Fruit fly (Drosophila melanogaster): Measurements from ENCODE around the gene Gr64e.

Gene Gr64e

DNA sequence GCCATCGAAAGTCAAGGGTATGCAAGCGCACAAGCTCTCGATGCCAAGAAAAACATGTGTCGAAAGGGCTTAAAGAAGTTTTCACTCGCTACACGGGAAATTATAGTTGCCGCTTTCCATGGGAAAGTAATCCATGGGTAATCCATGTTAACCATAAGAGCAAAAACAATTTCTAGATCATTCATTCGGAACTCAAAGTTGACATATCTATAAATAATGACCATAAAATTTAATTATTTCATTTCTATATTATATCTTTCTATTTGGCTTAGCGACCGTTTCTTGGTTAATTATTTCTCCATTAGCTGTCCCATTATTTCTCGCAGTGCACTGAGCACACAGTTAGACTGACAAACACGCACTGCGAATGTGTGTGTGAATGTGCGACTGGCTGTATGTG lies 31.2 kb upstream of the Gr64e start:
- TF ChIP-seq Sp1 (GFP tag; optimal IDR thresholded peaks at IDR 0.05) (no peak), usp (GFP tag; optimal IDR thresholded peaks at IDR 0.05) (no peak), Rel (GFP tag; optimal IDR thresholded peaks at IDR 0.05) (no peak), Rel (tag; optimal IDR thresholded peaks at IDR 0.05) (no peak), HLH106 (tag; optimal IDR thresholded peaks at IDR 0.05) (no peak), Vsx2 (GFP tag; optimal IDR thresholded peaks at IDR 0.05; ENCODE audit: partially characterized antibody) (no peak)

DNA sequence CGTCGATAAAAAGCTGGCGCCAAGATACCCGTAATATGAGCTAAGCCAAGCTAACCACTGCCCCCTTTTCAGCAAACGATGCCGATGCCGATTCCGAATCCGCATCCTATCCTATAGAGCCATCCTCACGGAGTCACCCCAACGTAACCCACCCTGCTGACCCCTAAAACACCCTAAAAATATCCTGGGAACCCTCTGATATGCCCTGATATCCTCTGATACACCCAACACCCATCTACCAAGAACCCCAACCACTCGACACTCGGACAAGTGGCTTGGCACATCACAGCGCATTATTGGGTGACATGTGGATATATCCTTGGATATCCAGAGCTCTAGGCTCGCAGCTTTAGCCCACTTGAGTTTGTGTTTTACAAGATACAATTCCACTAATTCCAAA lies 30.4 kb upstream of the Gr64e start:
- TF ChIP-seq Sp1 (GFP tag; optimal IDR thresholded peaks at IDR 0.05) = no peak
- TF ChIP-seq brk (GFP tag; optimal IDR thresholded peaks at IDR 0.05) = no peak
- no peak for TF ChIP-seq Rel (GFP tag; optimal IDR thresholded peaks at IDR 0.05)
- TF ChIP-seq Rel (tag; optimal IDR thresholded peaks at IDR 0.05) = no peak
- no peak for TF ChIP-seq Mio (GFP tag; optimal IDR thresholded peaks at IDR 0.05)
- no peak for TF ChIP-seq CrebA (GFP tag; optimal IDR thresholded peaks at IDR 0.05; ENCODE audit: borderline replicate concordance)
- no peak for TF ChIP-seq br (GFP tag; optimal IDR thresholded peaks at IDR 0.05)
- no peak for TF ChIP-seq lola (GFP tag; optimal IDR thresholded peaks at IDR 0.05)
- no peak for TF ChIP-seq jim (GFP tag; optimal IDR thresholded peaks at IDR 0.05)
- TF ChIP-seq OdsH (GFP tag; optimal IDR thresholded peaks at IDR 0.05) = no peak
- TF ChIP-seq Dif (GFP tag; optimal IDR thresholded peaks at IDR 0.05; ENCODE audit: partially characterized antibody) = no peak

DNA sequence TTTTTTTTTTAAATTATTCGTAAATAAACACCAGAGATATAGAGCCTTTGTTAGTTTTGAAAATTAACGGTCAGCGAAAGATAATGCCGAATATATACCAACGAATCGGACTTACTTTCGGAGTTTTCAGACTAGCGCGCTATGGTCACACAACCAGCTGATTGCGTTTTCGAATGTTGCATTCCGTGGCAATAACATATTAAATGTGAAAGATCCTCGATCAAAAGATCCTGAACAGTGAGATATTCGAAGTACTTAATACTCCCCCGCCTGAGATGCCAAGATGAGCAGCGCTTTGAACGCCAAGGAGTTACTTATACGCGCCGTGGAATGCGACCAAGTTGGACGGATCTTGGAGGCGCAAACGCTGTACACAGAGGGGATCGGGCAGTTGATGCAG lies 28.6 kb upstream of the Gr64e start, which contains the start of gene CG14985:
Gene CG14985 (plus strand): TSS at position 159 of the 400 bp plus-strand sequence.
- TF ChIP-seq N (GFP tag; optimal IDR thresholded peaks at IDR 0.05) = no peak
- no peak for TF ChIP-seq br (GFP tag; optimal IDR thresholded peaks at IDR 0.05)
- no peak for TF ChIP-seq rgr (GFP tag; optimal IDR thresholded peaks at IDR 0.05)
- no peak for TF ChIP-seq usp (GFP tag; optimal IDR thresholded peaks at IDR 0.05)
- TF ChIP-seq Myc (optimal IDR thresholded peaks at IDR 0.05) = no peak
- TF ChIP-seq Dif (GFP tag; optimal IDR thresholded peaks at IDR 0.05; ENCODE audit: partially characterized antibody) = no peak
- no peak for TF ChIP-seq GATAd (GFP tag; optimal IDR thresholded peaks at IDR 0.05)
- TF ChIP-seq Vsx2 (GFP tag; optimal IDR thresholded peaks at IDR 0.05; ENCODE audit: partially characterized antibody) = no peak
- no peak for TF ChIP-seq Dfd (GFP tag; optimal IDR thresholded peaks at IDR 0.05)
- no peak for TF ChIP-seq Sp1 (GFP tag; optimal IDR thresholded peaks at IDR 0.05)

DNA sequence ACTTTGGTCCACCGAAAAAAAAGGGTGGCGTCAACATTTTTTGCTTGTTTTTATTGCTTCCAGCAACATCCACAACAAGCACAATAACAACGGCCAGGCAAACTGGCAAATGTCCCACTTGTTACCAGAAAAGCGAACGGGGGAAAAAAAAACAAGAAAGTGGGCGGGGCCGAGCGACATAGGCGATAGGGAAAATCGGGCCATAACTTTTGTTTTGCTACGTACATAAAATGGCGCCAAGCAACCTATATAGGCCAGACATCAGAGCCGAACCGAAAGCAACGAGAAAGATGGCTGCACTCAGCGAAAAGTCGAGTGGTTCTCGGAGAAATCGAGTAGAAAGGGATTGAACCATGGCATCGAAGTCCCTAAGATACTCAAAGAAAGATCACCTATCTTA lies 24.7 kb upstream of the Gr64e start:
- TF ChIP-seq OdsH (GFP tag; optimal IDR thresholded peaks at IDR 0.05) (no peak), GATAd (GFP tag; optimal IDR thresholded peaks at IDR 0.05) (no peak)

DNA sequence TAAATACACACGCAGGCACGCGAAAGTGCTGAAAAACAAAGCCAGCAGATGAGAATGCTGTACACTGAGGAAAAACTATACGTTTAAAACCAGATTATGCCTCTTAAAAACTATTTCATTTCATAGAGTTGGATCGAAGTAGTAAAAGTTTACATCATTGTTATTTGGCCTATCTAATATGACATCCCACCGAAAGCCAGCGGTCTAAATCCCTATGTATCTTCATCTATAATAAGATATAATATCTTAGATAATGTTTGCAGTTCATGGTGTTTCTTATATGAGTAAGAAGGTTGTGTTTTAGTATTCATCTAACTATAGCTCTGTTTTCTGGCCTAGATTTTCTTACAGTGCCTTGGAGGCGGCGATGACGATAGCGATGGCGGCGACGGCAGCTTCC lies 21.8 kb upstream of the Gr64e start:
- TF ChIP-seq rgr (GFP tag; optimal IDR thresholded peaks at IDR 0.05) (no peak), Dfd (GFP tag; optimal IDR thresholded peaks at IDR 0.05) (no peak), CrebA (GFP tag; optimal IDR thresholded peaks at IDR 0.05; ENCODE audit: borderline replicate concordance) (no peak), usp (GFP tag; optimal IDR thresholded peaks at IDR 0.05) (no peak), Dif (GFP tag; optimal IDR thresholded peaks at IDR 0.05; ENCODE audit: partially characterized antibody) (no peak), Mio (GFP tag; optimal IDR thresholded peaks at IDR 0.05) (no peak), tai (GFP tag; optimal IDR thresholded peaks at IDR 0.05) (no peak), Rel (GFP tag; optimal IDR thresholded peaks at IDR 0.05) (no peak), Rel (tag; optimal IDR thresholded peaks at IDR 0.05) (no peak), dmrt93B (GFP tag; optimal IDR thresholded peaks at IDR 0.05) (no peak), foxo (GFP tag; optimal IDR thresholded peaks at IDR 0.05) (no peak), sage (GFP tag; optimal IDR thresholded peaks at IDR 0.05) (no peak), Jra (GFP tag; optimal IDR thresholded peaks at IDR 0.05) (no peak), Sp1 (GFP tag; optimal IDR thresholded peaks at IDR 0.05) (no peak), dsf (GFP tag; optimal IDR thresholded peaks at IDR 0.05; ENCODE audit: borderline replicate concordance) (no peak), Abd-B (GFP tag; optimal IDR thresholded peaks at IDR 0.05) (no peak), Hr78 (GFP tag; optimal IDR thresholded peaks at IDR 0.05) (no peak), dl (GFP tag; optimal IDR thresholded peaks at IDR 0.05; ENCODE audit: insufficient read depth in 1 of 2, partially characterized antibody in 2 of 2) (no peak)

DNA sequence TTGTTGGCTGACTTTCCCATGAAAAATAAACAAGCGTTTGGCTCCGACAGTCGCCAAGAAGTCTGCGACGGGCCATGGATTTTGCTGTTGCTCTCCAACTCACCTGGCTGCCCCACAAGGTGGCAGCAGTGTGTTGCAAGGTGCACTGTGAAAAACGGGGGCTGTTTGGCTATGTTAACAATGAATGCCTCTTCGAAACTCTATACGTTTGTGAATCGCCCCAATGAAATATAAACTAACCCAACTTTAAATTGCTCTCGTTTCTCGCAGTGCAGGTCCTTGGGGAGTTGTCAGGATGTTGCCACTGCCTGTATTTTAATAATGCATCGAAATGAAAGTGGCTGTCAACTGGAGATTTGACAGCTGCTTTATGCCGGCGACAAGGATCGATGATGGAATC lies 17.6 kb upstream of the Gr64e start:
- no peak for TF ChIP-seq usp (GFP tag; optimal IDR thresholded peaks at IDR 0.05)
- TF ChIP-seq ey (GFP tag; optimal IDR thresholded peaks at IDR 0.05) = no peak

Data from whole organism, wandering third instar larva.